Fruit fly (Drosophila melanogaster) whole organism, embryonic: Measurements from ENCODE around the gene CG45546.
A peak's percentile ranks its signal among the peaks of the same experiment; 100 is the strongest.

Experiments
- ATbp ChIP-seq: fragments of 200-800 bp; sonication (Bioruptor generic); optimal IDR thresholded peaks from 2 replicates; lab custom pipeline; 2017; ENCODE audit warnings: missing biosample characterization, mild to moderate bottlenecking, missing genetic modification characterization, missing genetic modification reagents
- Adf1 ChIP-seq: fragments of 200-800 bp; sonication (Bioruptor generic); IDR thresholded peaks from 2 replicates; pipeline ENCODE4 v1.3.6; 2022; ENCODE audit warnings: missing biosample characterization, missing genetic modification characterization
- Atf3 ChIP-seq: fragments of 200-800 bp; sonication (Bioruptor generic); optimal IDR thresholded peaks from 3 replicates; lab custom pipeline; 2016; ENCODE audit warnings: missing biosample characterization, missing genetic modification characterization
- Bgb ChIP-seq: fragments of 200-800 bp; sonication (Bioruptor generic); IDR thresholded peaks from 2 replicates; pipeline ENCODE4 v1.3.6; 2022; ENCODE audit warnings: missing biosample characterization, missing genetic modification characterization; ENCODE audit not compliant: partially characterized antibody
- CG10147 ChIP-seq: fragments of 200-800 bp; sonication (Bioruptor generic); optimal IDR thresholded peaks from 2 replicates; lab custom pipeline; 2019; ENCODE audit warnings: missing biosample characterization, mild to moderate bottlenecking, missing genetic modification characterization, moderate library complexity
- CG1024 ChIP-seq: fragments of 200-800 bp; sonication (Bioruptor generic); IDR thresholded peaks from 2 replicates; pipeline ENCODE4 v1.3.6; 2022; ENCODE audit warnings: missing biosample characterization, missing genetic modification characterization
- CG12744 ChIP-seq: fragments of 200-800 bp; sonication (Bioruptor generic); optimal IDR thresholded peaks from 2 replicates; lab custom pipeline; 2016; ENCODE audit warnings: missing biosample characterization, missing genetic modification characterization
- CG16779 ChIP-seq: fragments of 200-800 bp; sonication (Bioruptor generic); IDR thresholded peaks from 2 replicates; pipeline ENCODE4 v1.3.6; 2022; ENCODE audit warnings: missing biosample characterization, missing genetic modification characterization
- CG16813 ChIP-seq: fragments of 200-800 bp; sonication (Bioruptor generic); IDR thresholded peaks from 3 replicates; pipeline ENCODE4 v1.3.6; 2022; ENCODE audit warnings: missing biosample characterization, missing genetic modification characterization; ENCODE audit not compliant: partially characterized antibody
- CG17359 ChIP-seq: fragments of 200-800 bp; sonication (Bioruptor generic); optimal IDR thresholded peaks from 3 replicates; lab custom pipeline; 2018; ENCODE audit warnings: missing biosample characterization, mild to moderate bottlenecking, missing genetic modification characterization, moderate library complexity
- CG18619 ChIP-seq: fragments of 200-800 bp; sonication (Bioruptor generic); optimal IDR thresholded peaks from 3 replicates; lab custom pipeline; 2017; ENCODE audit warnings: missing biosample characterization, mild to moderate bottlenecking, missing genetic modification characterization
- CG30431 ChIP-seq: fragments of 200-800 bp; sonication (Bioruptor generic); optimal IDR thresholded peaks from 2 replicates; lab custom pipeline; 2017; ENCODE audit warnings: missing biosample characterization, missing genetic modification characterization
- CG3281 ChIP-seq: fragments of 200-800 bp; sonication (Bioruptor generic); optimal IDR thresholded peaks from 3 replicates; lab custom pipeline; 2017; ENCODE audit warnings: missing biosample characterization, mild to moderate bottlenecking, missing genetic modification characterization
- CG34422 ChIP-seq: fragments of 200-800 bp; sonication (Bioruptor generic); IDR thresholded peaks from 3 replicates; pipeline ENCODE4 v1.3.6; 2022; ENCODE audit warnings: missing biosample characterization, missing genetic modification characterization
- CG3847 ChIP-seq: fragments of 200-800 bp; sonication (Bioruptor generic); IDR thresholded peaks from 2 replicates; pipeline ENCODE4 v1.3.6; 2022; ENCODE audit warnings: missing biosample characterization, missing genetic modification characterization
- CG4360 ChIP-seq: fragments of 200-800 bp; sonication (Bioruptor generic); IDR thresholded peaks from 2 replicates; pipeline ENCODE4 v1.3.6; 2022; ENCODE audit warnings: missing biosample characterization, missing genetic modification characterization
- CG6854 ChIP-seq: fragments of 200-800 bp; sonication (Bioruptor generic); optimal IDR thresholded peaks from 3 replicates; lab custom pipeline; 2017; ENCODE audit warnings: missing biosample characterization, mild to moderate bottlenecking, missing genetic modification characterization
- CG7928 ChIP-seq: fragments of 200-800 bp; sonication (Bioruptor generic); optimal IDR thresholded peaks from 2 replicates; lab custom pipeline; 2017; ENCODE audit warnings: missing biosample characterization, mild to moderate bottlenecking, missing genetic modification characterization
- D ChIP-seq, 2 experiments: fragments of 200-800 bp in 1 of 2; fragments of >200 bp in 1 of 2; sonication (Bioruptor generic) in 1 of 2; optimal IDR thresholded peaks; 2 replicates in 1 of 2; 3 replicates in 1 of 2; lab custom pipeline; 2017; ENCODE audit warnings: mild to moderate bottlenecking in 1 of 2, missing biosample characterization in 1 of 2, missing genetic modification characterization in 1 of 2, missing genetic modification reagents in 1 of 2
- Deaf1 ChIP-seq: fragments of 200-800 bp; optimal IDR thresholded peaks from 3 replicates; lab custom pipeline; 2019; ENCODE audit warnings: missing biosample characterization, mild to moderate bottlenecking, missing genetic modification characterization, moderate library complexity
- E2f2 ChIP-seq: fragments of 200-800 bp; sonication (Bioruptor generic); IDR thresholded peaks from 2 replicates; pipeline ENCODE4 v1.3.6; 2022; ENCODE audit warnings: missing biosample characterization, missing genetic modification characterization
- Fer2 ChIP-seq: fragments of 200-800 bp; sonication (Bioruptor generic); optimal IDR thresholded peaks from 2 replicates; lab custom pipeline; 2018; ENCODE audit warnings: missing biosample characterization, mild to moderate bottlenecking, missing genetic modification characterization, moderate library complexity
- H15 ChIP-seq: fragments of 200-800 bp; sonication (Bioruptor generic); IDR thresholded peaks from 3 replicates; pipeline ENCODE4 v1.3.6; 2022; ENCODE audit warnings: missing biosample characterization, missing genetic modification characterization
- Jarid2 ChIP-seq: fragments of 200-800 bp; sonication (Bioruptor generic); optimal IDR thresholded peaks from 3 replicates; lab custom pipeline; 2017; ENCODE audit warnings: mild to moderate bottlenecking, missing biosample characterization, missing genetic modification reagents, missing genetic modification characterization
- Mad ChIP-seq: fragments of 200-800 bp; sonication (Bioruptor generic); optimal IDR thresholded peaks from 2 replicates; lab custom pipeline; 2016; ENCODE audit warnings: missing biosample characterization, missing genetic modification characterization
- Nf-YB ChIP-seq: fragments of 200-800 bp; sonication (Bioruptor generic); optimal IDR thresholded peaks from 3 replicates; lab custom pipeline; 2019; ENCODE audit warnings: missing biosample characterization, mild to moderate bottlenecking, missing genetic modification characterization, moderate library complexity
- NfI ChIP-seq: fragments of 200-800 bp; sonication (Bioruptor generic); optimal IDR thresholded peaks from 3 replicates; lab custom pipeline; 2018; ENCODE audit warnings: missing biosample characterization, mild to moderate bottlenecking, missing genetic modification characterization, moderate library complexity
- Rx ChIP-seq: fragments of 200-800 bp; sonication (Bioruptor generic); IDR thresholded peaks from 2 replicates; pipeline ENCODE4 v1.3.6; 2022; ENCODE audit warnings: missing biosample characterization, missing genetic modification characterization
- Side ChIP-seq: fragments of 200-800 bp; sonication (Bioruptor generic); optimal IDR thresholded peaks from 2 replicates; lab custom pipeline; 2016; ENCODE audit warnings: missing biosample characterization, missing genetic modification characterization
- Trl ChIP-seq, 3 experiments: fragments of >200 bp in 2 of 3; fragments of 200-800 bp in 1 of 3; sonication (Bioruptor generic) in 1 of 3; optimal IDR thresholded peaks; 2 replicates in 1 of 3; 3 replicates in 2 of 3; lab custom pipeline; 2016 to 2017; ENCODE audit warnings: missing biosample characterization in 1 of 3, missing genetic modification characterization in 1 of 3
- abd-A ChIP-seq: fragments of 200-800 bp; sonication (Bioruptor generic); optimal IDR thresholded peaks from 3 replicates; lab custom pipeline; 2019; ENCODE audit warnings: missing biosample characterization, mild to moderate bottlenecking, missing genetic modification characterization, moderate library complexity
- cad ChIP-seq: fragments of >200 bp; optimal IDR thresholded peaks from 2 replicates; lab custom pipeline; 2017; ENCODE audit warnings: missing biosample characterization, missing genetic modification characterization
- chinmo ChIP-seq: fragments of 200-800 bp; sonication (Bioruptor generic); IDR thresholded peaks from 4 replicates; pipeline ENCODE4 v1.3.6; 2022; ENCODE audit warnings: missing biosample characterization, missing genetic modification characterization; ENCODE audit not compliant: partially characterized antibody
- ci ChIP-seq: fragments of 200-800 bp; sonication (Bioruptor generic); IDR thresholded peaks from 3 replicates; pipeline ENCODE4 v1.3.6; 2022; ENCODE audit warnings: missing biosample characterization, missing genetic modification characterization
- croc ChIP-seq: fragments of 200-800 bp; sonication (Bioruptor generic); conservative IDR thresholded peaks from 3 replicates; pipeline ENCODE4 v1.3.6; 2022; ENCODE audit warnings: missing biosample characterization, missing genetic modification characterization
- crol ChIP-seq: fragments of 200-800 bp; sonication (Bioruptor generic); IDR thresholded peaks from 2 replicates; pipeline ENCODE4 v1.3.6; 2022; ENCODE audit warnings: missing biosample characterization, missing genetic modification characterization
- danr ChIP-seq: fragments of 200-800 bp; sonication (Bioruptor generic); IDR thresholded peaks from 2 replicates; pipeline ENCODE4 v1.3.6; 2022; ENCODE audit warnings: missing biosample characterization, missing genetic modification characterization
- dm ChIP-seq: fragments of 200-800 bp; sonication (Bioruptor generic); optimal IDR thresholded peaks from 3 replicates; lab custom pipeline; 2016; ENCODE audit warnings: missing biosample characterization, missing genetic modification characterization
- ewg ChIP-seq: fragments of 200-800 bp; sonication (Bioruptor generic); optimal IDR thresholded peaks from 3 replicates; lab custom pipeline; 2017; ENCODE audit warnings: mild to moderate bottlenecking, missing biosample characterization, missing genetic modification reagents, missing genetic modification characterization
- gsb-n ChIP-seq: fragments of 200-800 bp; sonication (Bioruptor generic); optimal IDR thresholded peaks from 3 replicates; lab custom pipeline; 2018; ENCODE audit warnings: missing biosample characterization, mild to moderate bottlenecking, missing genetic modification characterization
- ham ChIP-seq: fragments of 200-800 bp; sonication (Bioruptor generic); IDR thresholded peaks from 2 replicates; pipeline ENCODE4 v1.3.6; 2022; ENCODE audit warnings: missing biosample characterization, missing genetic modification characterization
- onecut ChIP-seq: fragments of 200-800 bp; sonication (Bioruptor generic); IDR thresholded peaks from 2 replicates; pipeline ENCODE4 v1.3.6; 2022; ENCODE audit warnings: missing biosample characterization, missing genetic modification characterization
- pros ChIP-seq: fragments of 200-800 bp; sonication (Bioruptor generic); optimal IDR thresholded peaks from 3 replicates; lab custom pipeline; 2019; ENCODE audit warnings: missing biosample characterization, mild to moderate bottlenecking, missing genetic modification characterization, moderate library complexity
- seq ChIP-seq: fragments of 200-800 bp; sonication (Bioruptor generic); IDR thresholded peaks from 2 replicates; pipeline ENCODE4 v1.3.6; 2022; ENCODE audit warnings: missing biosample characterization, missing genetic modification characterization
- sim ChIP-seq: fragments of 200-800 bp; sonication (Bioruptor generic); IDR thresholded peaks from 2 replicates; pipeline ENCODE4 v1.3.6; 2022; ENCODE audit warnings: missing biosample characterization, missing genetic modification characterization
- sqz ChIP-seq: fragments of 200-800 bp; sonication (Bioruptor generic); optimal IDR thresholded peaks from 3 replicates; lab custom pipeline; 2018; ENCODE audit warnings: missing biosample characterization, mild to moderate bottlenecking, missing genetic modification characterization
- tna ChIP-seq: fragments of 200-800 bp; sonication (Bioruptor generic); IDR thresholded peaks from 2 replicates; pipeline ENCODE4 v1.3.6; 2022; ENCODE audit warnings: missing biosample characterization, missing genetic modification characterization; ENCODE audit not compliant: partially characterized antibody
- vnd ChIP-seq: fragments of 200-800 bp; sonication (Bioruptor generic); IDR thresholded peaks from 3 replicates; pipeline ENCODE4 v1.3.6; 2022; ENCODE audit warnings: missing biosample characterization, missing genetic modification characterization; ENCODE audit not compliant: partially characterized antibody

Gene CG45546

DNA sequence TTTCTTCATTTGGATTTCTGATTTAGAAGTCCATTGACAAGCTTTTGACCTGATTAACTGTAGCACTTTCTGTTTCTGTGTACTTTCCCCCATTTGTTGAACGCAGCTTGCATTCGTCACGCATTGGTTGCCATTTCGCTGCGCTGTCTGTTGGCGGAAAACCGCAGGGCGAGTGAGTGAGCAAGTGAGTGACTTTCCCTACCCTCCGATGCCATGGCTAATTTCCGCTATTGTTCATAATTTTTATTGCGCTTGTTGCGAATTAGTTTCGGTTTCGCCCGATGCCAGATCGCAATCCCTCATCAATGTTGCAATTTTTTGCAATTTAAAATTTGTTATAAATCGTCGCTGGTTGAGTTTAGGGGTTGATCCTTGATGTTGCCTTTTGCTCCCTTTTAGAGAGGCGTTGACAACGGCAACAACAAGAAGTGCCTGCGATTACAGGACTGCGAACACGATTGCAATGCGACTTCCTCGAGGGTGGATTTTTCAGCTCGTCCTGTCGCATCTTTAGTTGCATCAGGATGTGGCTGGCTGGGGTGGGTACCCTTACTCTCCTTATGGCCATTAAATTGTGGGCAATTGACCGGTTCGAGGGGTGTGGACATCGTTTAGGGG is 6.4 kb downstream of the CG45546 start:
- TF ChIP-seq Fer2 = no peak
- no peak for TF ChIP-seq CG16813 (GFP tag; lab: Robert Waterston, UW)
- TF ChIP-seq cad (GFP tag; lab: Kevin White, UChicago) = no peak
- no peak for TF ChIP-seq CG18619 (GFP tag; lab: Kevin White, UChicago)
- peak; percentile 72 for TF ChIP-seq pros (GFP tag; lab: Kevin White, UChicago)
- TF ChIP-seq ci (GFP tag; lab: Robert Waterston, UW) = no peak
- TF ChIP-seq Nf-YB (GFP tag; lab: Kevin White, UChicago) = no peak
- peak; percentile 63 for TF ChIP-seq CG4360 (GFP tag; lab: Robert Waterston, UW)
- no peak for TF ChIP-seq CG30431
- TF ChIP-seq tna (GFP tag; lab: Robert Waterston, UW) = no peak
- TF ChIP-seq CG17359 (tag; lab: Kevin White, UChicago) = no peak
- TF ChIP-seq CG6854 (GFP tag; lab: Kevin White, UChicago) = no peak
- TF ChIP-seq Rx (GFP tag; lab: Robert Waterston, UW) = no peak
- no peak for TF ChIP-seq dm (GFP tag; lab: Kevin White, UChicago)
- TF ChIP-seq danr (GFP tag; lab: Robert Waterston, UW) = no peak
- TF ChIP-seq CG3281 (GFP tag; lab: Kevin White, UChicago) = no peak
- TF ChIP-seq Atf3 (GFP tag; lab: Kevin White, UChicago) = no peak
- no peak for TF ChIP-seq Side (GFP tag; lab: Kevin White, UChicago)
- peak; percentile 3 for TF ChIP-seq sqz (GFP tag; lab: Kevin White, UChicago)
- no peak for TF ChIP-seq D (optimal IDR thresholded peaks at IDR 0.05; lab: Kevin White, UChicago)
- peak; percentile 3 for TF ChIP-seq D (GFP tag; optimal IDR thresholded peaks at IDR 0.05; lab: Kevin White, UChicago)
- TF ChIP-seq sim (GFP tag; lab: Robert Waterston, UW) = no peak
- TF ChIP-seq Mad = no peak
- TF ChIP-seq CG7928 (GFP tag; lab: Kevin White, UChicago) = no peak
- no peak for TF ChIP-seq H15 (GFP tag; lab: Robert Waterston, UW)
- TF ChIP-seq CG12744 = no peak
- TF ChIP-seq E2f2 (GFP tag; lab: Robert Waterston, UW) = no peak
- peak; percentile 96 for TF ChIP-seq gsb-n (tag; lab: Kevin White, UChicago)

DNA sequence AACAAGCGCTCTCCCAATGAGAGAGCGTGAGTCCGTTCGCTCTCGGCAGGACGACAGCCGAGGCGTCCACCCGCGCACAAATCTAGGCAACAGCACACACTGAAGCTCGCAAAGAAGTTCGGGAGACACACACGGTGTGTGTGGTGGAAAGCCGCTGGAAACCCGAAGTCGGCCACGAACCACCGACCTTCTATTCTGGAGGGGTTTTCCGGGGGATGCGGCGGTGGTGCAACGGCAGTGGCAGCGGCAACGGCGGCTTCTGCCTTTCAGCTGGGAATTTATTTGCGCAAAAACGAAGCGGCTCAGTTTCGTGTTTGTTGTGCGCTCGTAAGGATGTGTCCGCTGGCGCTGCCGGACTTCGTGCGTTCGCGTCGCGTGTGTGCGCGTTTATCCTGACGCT is 8.2 kb downstream of the CG45546 start, which contains the start of gene Ptp99A:
Ptp99A (plus strand) TSS at position 305 of the 400 bp plus-strand sequence.
- 0 out of 3 replicates have a peak, but pooled peaks have one; percentile 13 for TF ChIP-seq vnd (GFP tag; lab: Robert Waterston, UW)
- no peak for TF ChIP-seq NfI (GFP tag; lab: Kevin White, UChicago)
- peak; percentile 85 for TF ChIP-seq crol
- peak; percentile 54 for TF ChIP-seq Adf1 (GFP tag; lab: Robert Waterston, UW)
- TF ChIP-seq CG1024 (GFP tag; lab: Robert Waterston, UW) = no peak
- no peak for TF ChIP-seq croc (GFP tag; lab: Robert Waterston, UW)
- TF ChIP-seq CG3847 (GFP tag; lab: Robert Waterston, UW) = peak; percentile 23; the same call in 1 of the 2 replicates
- TF ChIP-seq chinmo = 0 out of 4 replicates have a peak, but pooled peaks have one; percentile 43
- TF ChIP-seq CG34422 = peak; percentile 26; the same call in 1 of the 3 replicates
- TF ChIP-seq ham (GFP tag; lab: Robert Waterston, UW) = no peak
- TF ChIP-seq Trl (optimal IDR thresholded peaks at IDR 0.05; lab: Kevin White, UChicago) = peak; percentile 44 to 47
- no peak for TF ChIP-seq Trl (GFP tag; optimal IDR thresholded peaks at IDR 0.05; lab: Kevin White, UChicago)
- TF ChIP-seq Bgb (GFP tag; lab: Robert Waterston, UW) = peak; percentile 17; the same call in 1 of the 2 replicates
- TF ChIP-seq ATbp (GFP tag; lab: Kevin White, UChicago) = no peak
- peak; percentile 19 for TF ChIP-seq pros (GFP tag; lab: Kevin White, UChicago)
- peak; percentile 3 for TF ChIP-seq ewg
- TF ChIP-seq CG16779 (GFP tag; lab: Robert Waterston, UW) = 0 out of 2 replicates have a peak, but pooled peaks have one; percentile 20
- peak; percentile 63 for TF ChIP-seq Jarid2 (GFP tag; lab: Kevin White, UChicago)
- TF ChIP-seq ci (GFP tag; lab: Robert Waterston, UW) = 0 out of 3 replicates have a peak, but pooled peaks have one; percentile 10
- no peak for TF ChIP-seq onecut (GFP tag; lab: Robert Waterston, UW)
- peak; percentile 98 for TF ChIP-seq Deaf1
- TF ChIP-seq seq (GFP tag; lab: Robert Waterston, UW) = no peak
- TF ChIP-seq CG10147 (GFP tag; lab: Kevin White, UChicago) = no peak
- peak; percentile 39 for TF ChIP-seq abd-A (tag; lab: Kevin White, UChicago)
